Fruit fly (Drosophila melanogaster): ENCODE measurements around the gene nol.
"Not testable (repeated sequence)": the region's sequence is repeated elsewhere in the genome, so short reads cannot be mapped to it uniquely, and the experiment has no call there.

Gene nol

DNA sequence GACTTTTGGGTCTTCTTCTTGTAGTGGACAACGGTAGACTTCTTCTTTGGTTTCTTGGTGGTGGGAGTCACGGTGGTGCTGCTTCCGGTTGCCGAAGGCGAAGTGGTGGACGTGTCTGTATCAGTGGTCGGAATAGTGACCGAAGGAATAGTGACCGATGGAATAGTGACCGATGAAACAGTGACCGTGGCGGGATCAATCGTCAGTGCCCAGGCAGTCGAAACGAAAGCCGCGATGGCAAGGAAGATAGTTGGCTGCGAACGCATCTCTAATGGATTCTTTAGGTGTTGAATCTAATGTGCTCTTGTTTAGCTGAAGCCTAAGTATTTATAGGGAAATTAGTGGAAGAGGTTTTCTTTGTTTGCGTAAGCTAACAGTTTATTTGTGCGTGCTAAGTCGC, 1.4 kb downstream of the nol start, which contains the start of gene CG32074:
Gene CG32074, minus strand, starts transcription at position 268 of the 400 bp plus-strand sequence.
- TF ChIP-seq CG34367 (tag; optimal IDR thresholded peaks at IDR 0.05); CG10348 (GFP tag; IDR thresholded peaks at IDR 0.05); CG15710 (tag; optimal IDR thresholded peaks at IDR 0.05): not testable (repeated sequence)

dm6 chr3L:11134886-11135285, 4.3 kb downstream of the nol start, which contains the start of gene CG14143:
Gene CG14143 (plus strand): TSS chr3L:11134987.
- TF ChIP-seq CG34367 (tag; optimal IDR thresholded peaks at IDR 0.05); Pif1B (GFP tag; optimal IDR thresholded peaks at IDR 0.05); CG12605 (GFP tag; IDR thresholded peaks at IDR 0.05): not testable (repeated sequence)

- TF ChIP-seq CG8159 (tag; optimal IDR thresholded peaks at IDR 0.05), result peak; percentile 57
- 0 out of 2 replicates have a peak, but pooled peaks have one; percentile 11 for TF ChIP-seq CG12605 (GFP tag; IDR thresholded peaks at IDR 0.05)
- no peak for TF ChIP-seq CG10348 (GFP tag; IDR thresholded peaks at IDR 0.05)
- TF ChIP-seq CG8301 (tag; optimal IDR thresholded peaks at IDR 0.05), result no peak
- TF ChIP-seq CG34367 (tag; optimal IDR thresholded peaks at IDR 0.05), result no peak
- no peak for TF ChIP-seq CG14655 (GFP tag; optimal IDR thresholded peaks at IDR 0.05)
- peak; percentile 18; the same call in 1 of the 3 replicates for TF ChIP-seq CG4496 (GFP tag; IDR thresholded peaks at IDR 0.05)
- TF ChIP-seq CG13204 (GFP tag; optimal IDR thresholded peaks at IDR 0.05), result no peak
- TF ChIP-seq Ets98B (GFP tag; IDR thresholded peaks at IDR 0.05), result peak; percentile 43; the same call in 1 of the 2 replicates
- TF ChIP-seq Snoo (tag; optimal IDR thresholded peaks at IDR 0.05), result no peak
- TF ChIP-seq Pif1A (GFP tag; optimal IDR thresholded peaks at IDR 0.05), result no peak
- no peak for TF ChIP-seq D1 (tag; optimal IDR thresholded peaks at IDR 0.05)
- no peak for TF ChIP-seq CG9948 (tag; optimal IDR thresholded peaks at IDR 0.05)
- TF ChIP-seq CG17806 (tag; optimal IDR thresholded peaks at IDR 0.05), result no peak
- TF ChIP-seq rn (GFP tag; IDR thresholded peaks at IDR 0.05), result no peak
Measured at dm6 chr3L:11135846-11136245, 5.2 kb downstream of the nol start, which contains the start of gene IRSp53. Gene IRSp53 (plus strand): TSS chr3L:11136049.

DNA sequence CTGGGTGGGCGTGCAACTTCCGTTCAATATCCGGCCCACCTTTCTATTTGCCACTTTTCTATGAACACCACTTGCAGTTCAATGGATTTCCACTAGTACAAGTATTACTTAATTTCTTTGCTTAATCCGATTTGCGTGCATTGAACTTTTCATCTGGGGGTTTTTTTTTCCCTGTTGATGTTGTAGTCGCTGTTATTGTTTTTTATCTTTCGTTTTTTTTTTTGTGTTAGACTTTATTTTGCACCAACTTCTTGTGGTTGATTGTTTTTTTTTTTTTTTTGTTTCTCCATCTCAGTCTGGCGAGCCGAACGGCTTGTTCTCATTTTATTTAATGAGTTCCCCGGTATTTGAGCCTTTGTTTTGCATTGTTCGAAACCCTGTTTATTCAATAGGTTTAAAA, 5.7 kb downstream of the nol start:
- TF ChIP-seq CG34367 (tag; optimal IDR thresholded peaks at IDR 0.05) (peak; percentile 59), CG15710 (tag; optimal IDR thresholded peaks at IDR 0.05) (peak; percentile 33), Pif1A (GFP tag; optimal IDR thresholded peaks at IDR 0.05) (no peak), rn (GFP tag; IDR thresholded peaks at IDR 0.05) (no peak), CG13204 (GFP tag; optimal IDR thresholded peaks at IDR 0.05) (peak; percentile 63), EcR (GFP tag; optimal IDR thresholded peaks at IDR 0.05) (peak; percentile 72)

DNA sequence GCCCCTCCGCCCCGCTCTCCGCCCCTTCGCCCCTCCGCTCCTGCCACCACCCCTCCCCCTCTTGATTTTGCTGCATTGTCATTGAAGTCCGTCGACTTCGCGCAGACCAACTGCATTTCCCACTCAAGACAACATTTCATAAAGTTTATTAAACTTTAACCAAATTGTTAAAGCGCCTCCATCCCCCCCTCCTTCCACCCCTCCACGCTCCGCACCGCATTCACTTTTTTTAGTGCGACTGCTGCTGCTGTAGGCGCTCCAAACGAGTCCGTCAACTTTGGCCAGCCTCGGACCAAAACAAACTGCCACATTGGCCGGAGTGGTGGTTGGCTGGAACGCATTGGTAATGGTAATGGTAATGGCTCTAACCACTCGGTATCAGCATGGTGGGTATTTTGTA, 8.2 kb downstream of the nol start:
- TF ChIP-seq CG13204 (GFP tag; optimal IDR thresholded peaks at IDR 0.05) (no peak), CG8301 (tag; optimal IDR thresholded peaks at IDR 0.05) (no peak), Ets98B (GFP tag; IDR thresholded peaks at IDR 0.05) (peak; percentile 45; the same call in 1 of the 2 replicates), CG34367 (tag; optimal IDR thresholded peaks at IDR 0.05) (no peak), fd96Ca (GFP tag; IDR thresholded peaks at IDR 0.05) (peak; percentile 65; the same call in 2 of the 3 replicates), CG15710 (tag; optimal IDR thresholded peaks at IDR 0.05) (no peak), CG8159 (tag; optimal IDR thresholded peaks at IDR 0.05) (no peak)

DNA sequence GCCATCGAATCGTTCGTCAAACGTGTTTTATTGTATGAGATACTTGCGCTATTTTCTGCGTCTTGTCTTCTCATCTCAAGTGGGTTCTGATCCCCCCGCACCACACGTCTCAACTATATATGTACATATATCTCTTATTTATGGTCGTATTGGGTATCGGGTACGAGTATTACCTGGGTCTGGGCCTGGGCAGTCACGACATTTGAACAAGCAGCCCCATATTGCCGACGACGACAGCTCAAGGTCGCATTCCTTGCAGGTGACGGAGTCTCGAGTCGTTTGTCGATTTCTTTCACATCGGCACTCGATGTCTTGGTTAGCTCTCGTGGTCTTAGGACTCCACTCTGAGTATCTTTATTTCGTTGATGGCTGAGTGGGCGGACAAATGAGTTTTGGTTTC, 14.4 kb downstream of the nol start:
- no peak for TF ChIP-seq Pif1A (GFP tag; optimal IDR thresholded peaks at IDR 0.05)
- TF ChIP-seq EcR (GFP tag; optimal IDR thresholded peaks at IDR 0.05), result peak; percentile 31
- no peak for TF ChIP-seq CG4496 (GFP tag; IDR thresholded peaks at IDR 0.05)

dm6 chr3L:11147675-11148074, 17.0 kb downstream of the nol start:
- TF ChIP-seq CG8159 (tag; optimal IDR thresholded peaks at IDR 0.05) (no peak), D1 (tag; optimal IDR thresholded peaks at IDR 0.05) (no peak), Pif1B (GFP tag; optimal IDR thresholded peaks at IDR 0.05) (no peak), CG32121 (GFP tag; IDR thresholded peaks at IDR 0.05) (no peak), CG12605 (GFP tag; IDR thresholded peaks at IDR 0.05) (no peak), EcR (GFP tag; optimal IDR thresholded peaks at IDR 0.05) (no peak), CG15710 (tag; optimal IDR thresholded peaks at IDR 0.05) (no peak), CG34367 (tag; optimal IDR thresholded peaks at IDR 0.05) (no peak), fd96Ca (GFP tag; IDR thresholded peaks at IDR 0.05) (no peak), CG4496 (GFP tag; IDR thresholded peaks at IDR 0.05) (no peak), Snoo (tag; optimal IDR thresholded peaks at IDR 0.05) (no peak), Pif1A (GFP tag; optimal IDR thresholded peaks at IDR 0.05) (no peak), CG8301 (tag; optimal IDR thresholded peaks at IDR 0.05) (no peak), Ets98B (GFP tag; IDR thresholded peaks at IDR 0.05) (no peak), CG9948 (tag; optimal IDR thresholded peaks at IDR 0.05) (no peak), gl (tag; optimal IDR thresholded peaks at IDR 0.05) (no peak), CG14655 (GFP tag; optimal IDR thresholded peaks at IDR 0.05) (no peak), CG10348 (GFP tag; IDR thresholded peaks at IDR 0.05) (no peak), CG13204 (GFP tag; optimal IDR thresholded peaks at IDR 0.05) (no peak)

All from whole organism, pupa.